Fruit fly (Drosophila melanogaster): Measurements from ENCODE around the gene CG14864.
A peak's percentile ranks its signal among the peaks of the same experiment; 100 is the strongest.

The CG14864 gene

DNA sequence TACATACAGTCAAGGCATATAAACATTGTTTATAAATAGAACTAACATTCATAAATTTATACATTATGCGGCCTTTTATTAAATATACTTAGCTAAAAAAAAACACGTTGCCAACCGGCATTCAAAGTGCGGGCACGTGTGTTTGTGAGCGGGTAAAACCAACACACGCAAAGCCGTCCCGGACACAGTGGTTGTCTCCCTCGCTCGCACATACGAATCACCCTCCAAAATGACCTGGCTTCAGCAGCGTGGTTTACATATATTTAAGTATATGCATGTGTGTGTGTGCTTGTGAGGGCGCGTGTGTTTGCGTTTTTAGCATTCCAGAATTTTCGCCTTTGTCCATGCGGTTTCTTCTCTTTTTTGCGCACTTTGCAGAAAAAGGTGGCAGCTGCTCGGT, 24.9 kb downstream of the CG14864 start (continued):
- TF ChIP-seq Opbp (GFP tag; IDR thresholded peaks at IDR 0.05; ENCODE audit: partially characterized antibody): 0 out of 3 replicates have a peak, but pooled peaks have one; percentile 9
- TF ChIP-seq YL-1 (GFP tag; optimal IDR thresholded peaks at IDR 0.05): peak; percentile 94
- no peak for TF ChIP-seq ewg (GFP tag; optimal IDR thresholded peaks at IDR 0.05)
- no peak for TF ChIP-seq CG33213 (GFP tag; optimal IDR thresholded peaks at IDR 0.05)
- TF ChIP-seq Hey (tag; optimal IDR thresholded peaks at IDR 0.05): peak; percentile 64
- 0 out of 2 replicates have a peak, but pooled peaks have one; percentile 20 for TF ChIP-seq E2f2 (GFP tag; IDR thresholded peaks at IDR 0.05)
- no peak for TF ChIP-seq HLHmδ (GFP tag; optimal IDR thresholded peaks at IDR 0.05)
- peak; percentile 43; the same call in 1 of the 2 replicates for TF ChIP-seq Adf1 (GFP tag; IDR thresholded peaks at IDR 0.05)
- no peak for TF ChIP-seq E2f1 (GFP tag; IDR thresholded peaks at IDR 0.05)
- peak; percentile 5 for TF ChIP-seq pzg (GFP tag; optimal IDR thresholded peaks at IDR 0.05)
- peak in 1 of 2 experiments; percentile 68 for TF ChIP-seq Hr78 (GFP tag; optimal IDR thresholded peaks at IDR 0.05)
- 0 out of 3 replicates have a peak, but pooled peaks have one; percentile 37 for TF ChIP-seq CG2199 (GFP tag; IDR thresholded peaks at IDR 0.05)
- TF ChIP-seq CG30020 (tag; optimal IDR thresholded peaks at IDR 0.05): no peak
- TF ChIP-seq nmo (GFP tag; optimal IDR thresholded peaks at IDR 0.05): peak; percentile 15
- TF ChIP-seq oc (tag; optimal IDR thresholded peaks at IDR 0.05): peak; percentile 25
- peak; percentile 81 for TF ChIP-seq Ets65A (GFP tag)
- TF ChIP-seq Bgb (GFP tag; IDR thresholded peaks at IDR 0.05; ENCODE audit: partially characterized antibody): 0 out of 2 replicates have a peak, but pooled peaks have one; percentile 17
- peak; percentile 41 for TF ChIP-seq CG12769 (tag; optimal IDR thresholded peaks at IDR 0.05)
- no peak for TF ChIP-seq dimm (GFP tag; IDR thresholded peaks at IDR 0.05)
- TF ChIP-seq abd-A (tag; optimal IDR thresholded peaks at IDR 0.05): peak; percentile 68
- TF ChIP-seq sens (GFP tag): peak; percentile 42
- TF ChIP-seq CG14667 (GFP tag; IDR thresholded peaks at IDR 0.05): no peak
- TF ChIP-seq CG3065 (GFP tag; optimal IDR thresholded peaks at IDR 0.05): no peak
- no peak for TF ChIP-seq CG3407 (GFP tag; optimal IDR thresholded peaks at IDR 0.05)
- TF ChIP-seq CG34376 (GFP tag; optimal IDR thresholded peaks at IDR 0.05): no peak
- peak; percentile 75 for TF ChIP-seq CG1832 (GFP tag; optimal IDR thresholded peaks at IDR 0.05)
- TF ChIP-seq lilli (GFP tag; optimal IDR thresholded peaks at IDR 0.05): peak; percentile 30
- TF ChIP-seq Dp (GFP tag; optimal IDR thresholded peaks at IDR 0.05): peak; percentile 6
- peak; percentile 94 for TF ChIP-seq dm (GFP tag; optimal IDR thresholded peaks at IDR 0.05)
- no peak for TF ChIP-seq hkb (optimal IDR thresholded peaks at IDR 0.05)
- peak; percentile 17; the same call in 1 of the 2 replicates for TF ChIP-seq hkb (GFP tag; IDR thresholded peaks at IDR 0.05)
- TF ChIP-seq CG17912 (GFP tag; optimal IDR thresholded peaks at IDR 0.05): peak; percentile 68
- TF ChIP-seq unc-4 (GFP tag; IDR thresholded peaks at IDR 0.05; ENCODE audit: partially characterized antibody): no peak
- peak; percentile 11 for TF ChIP-seq PHDP (tag; optimal IDR thresholded peaks at IDR 0.05)
- TF ChIP-seq B-H2 (GFP tag; optimal IDR thresholded peaks at IDR 0.05): peak; percentile 49
- TF ChIP-seq CG7556 (GFP tag; optimal IDR thresholded peaks at IDR 0.05): no peak
- TF ChIP-seq CG5245 (GFP tag; optimal IDR thresholded peaks at IDR 0.05): no peak
- peak; percentile 82 for TF ChIP-seq CG15479 (GFP tag; optimal IDR thresholded peaks at IDR 0.05)
- no peak for TF ChIP-seq dan (GFP tag; IDR thresholded peaks at IDR 0.05)

DNA sequence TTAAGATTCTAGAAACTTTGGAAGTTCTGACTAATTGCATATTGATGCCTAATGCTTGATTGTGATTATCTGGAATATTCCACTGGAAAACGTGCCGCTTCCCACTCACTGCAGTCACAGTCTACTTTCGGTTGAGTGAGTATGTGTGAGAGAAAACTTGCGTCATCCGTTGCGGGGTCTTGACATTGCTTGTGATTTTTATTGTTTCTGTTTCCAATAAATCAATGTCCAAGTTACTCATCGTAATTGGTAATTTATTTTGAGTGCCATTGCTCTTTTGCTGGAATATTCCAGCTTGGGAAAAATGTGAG, 25.3 kb downstream of the CG14864 start:
- TF ChIP-seq wdn (GFP tag; IDR thresholded peaks at IDR 0.05): no peak
- 0 out of 2 replicates have a peak, but pooled peaks have one; percentile 40 for TF ChIP-seq CG32532 (GFP tag; IDR thresholded peaks at IDR 0.05)
- peak; percentile 46 for TF ChIP-seq CG3995 (GFP tag; optimal IDR thresholded peaks at IDR 0.05)
- TF ChIP-seq gt (GFP tag; IDR thresholded peaks at IDR 0.05): no peak
- peak; percentile 59; the same call in 1 of the 3 replicates for TF ChIP-seq z (GFP tag; IDR thresholded peaks at IDR 0.05)
- TF ChIP-seq exex (tag; optimal IDR thresholded peaks at IDR 0.05): peak; percentile 7
- TF ChIP-seq Pdp1 (GFP tag; optimal IDR thresholded peaks at IDR 0.05): peak in 1 of 2 experiments; percentile 95
- TF ChIP-seq CG17912 (GFP tag; optimal IDR thresholded peaks at IDR 0.05): peak; percentile 64
- TF ChIP-seq Hr78 (GFP tag; optimal IDR thresholded peaks at IDR 0.05): peak in 1 of 2 experiments; percentile 45
- peak; percentile 70 for TF ChIP-seq sr (GFP tag; IDR thresholded peaks at IDR 0.05)

All from whole organism, embryonic.